Worm (Caenorhabditis elegans) whole organism, L1 larva: ENCODE data around the gene dct-7.

Source experiments
- fos-1 ChIP-seq: fragments of 150-350 bp; optimal IDR thresholded peaks from 2 replicates; lab custom pipeline; 2014; ENCODE audit warnings: missing biosample characterization, missing genetic modification characterization
- mdl-1 ChIP-seq, 2 experiments: fragments of 150-350 bp; optimal IDR thresholded peaks; 2 replicates each; lab custom pipeline; 2014 to 2017; ENCODE audit warnings: missing biosample characterization in 2 of 2, missing genetic modification characterization in 2 of 2, inconsistent platforms in 1 of 2
- nhr-237 ChIP-seq: fragments of 150-350 bp; optimal IDR thresholded peaks from 2 replicates; lab custom pipeline; 2014; ENCODE audit warnings: missing biosample characterization, missing genetic modification characterization
- nhr-77 ChIP-seq: fragments of 150-350 bp; optimal IDR thresholded peaks from 2 replicates; lab custom pipeline; 2014; ENCODE audit warnings: missing biosample characterization, missing genetic modification characterization
- skn-1 ChIP-seq: fragments of 150-350 bp; optimal IDR thresholded peaks from 2 replicates; lab custom pipeline; 2014; ENCODE audit warnings: missing biosample characterization, missing genetic modification characterization
- sox-4 ChIP-seq: sonication (generic microtip); optimal IDR thresholded peaks from 2 replicates; lab custom pipeline; 2016; ENCODE audit warnings: missing genetic modification characterization, missing compliant biosample characterization

ce11 chrIV:4247334-4247733, 43.0 kb downstream of the dct-7 start:
- TF ChIP-seq skn-1 (tag; lab: Kevin White, UChicago) (peak; percentile 56), fos-1 (tag; lab: Kevin White, UChicago) (no peak), nhr-237 (no peak), nhr-77 (tag; lab: Kevin White, UChicago) (no peak), mdl-1 (tag; optimal IDR thresholded peaks at IDR 0.05; lab: Kevin White, UChicago) (peak in 1 of 2 experiments; percentile 19), sox-4 (tag; lab: Kevin White, UChicago) (no peak)
